Worm (Caenorhabditis elegans) whole organism, mixed stage, embryonic: Measurements from ENCODE around the gene rpoa-12.

Source experiments
- M03D4.4 ChIP-seq: sonication (generic microtip); optimal IDR thresholded peaks from 2 replicates; lab custom pipeline; 2017; ENCODE audit warnings: mild to moderate bottlenecking, missing genetic modification characterization, missing compliant biosample characterization
- blmp-1 ChIP-seq: fragments of 150-350 bp; optimal IDR thresholded peaks from 2 replicates; lab custom pipeline; 2014; ENCODE audit warnings: missing biosample characterization, missing genetic modification characterization
- ces-1 ChIP-seq: fragments of 150-350 bp; optimal IDR thresholded peaks from 2 replicates; lab custom pipeline; 2014; ENCODE audit warnings: missing biosample characterization, missing genetic modification reagents, missing genetic modification characterization
- drap-1 ChIP-seq: fragments of 200-800 bp; sonication (Bioruptor generic); optimal IDR thresholded peaks from 3 replicates; lab custom pipeline; 2018; ENCODE audit warnings: mild to moderate bottlenecking, missing genetic modification characterization, missing compliant biosample characterization
- elt-1 ChIP-seq: sonication (generic microtip); optimal IDR thresholded peaks from 2 replicates; lab custom pipeline; 2017; ENCODE audit warnings: missing genetic modification characterization, mild to moderate bottlenecking, missing compliant biosample characterization, antibody characterized with exemption, moderate library complexity, borderline replicate concordance; ENCODE audit not compliant: insufficient read depth
- elt-3 ChIP-seq: fragments of 150-350 bp; optimal IDR thresholded peaks from 2 replicates; lab custom pipeline; 2014; ENCODE audit warnings: missing biosample characterization, missing genetic modification characterization
- lin-13 ChIP-seq: fragments of 150-350 bp; optimal IDR thresholded peaks from 2 replicates; lab custom pipeline; 2014; ENCODE audit warnings: missing biosample characterization, missing genetic modification characterization
- lsy-2 ChIP-seq: fragments of 150-350 bp; optimal IDR thresholded peaks from 2 replicates; lab custom pipeline; 2014; ENCODE audit warnings: missing biosample characterization, missing genetic modification characterization
- nhr-12 ChIP-seq: fragments of 150-350 bp; optimal IDR thresholded peaks from 2 replicates; lab custom pipeline; 2014; ENCODE audit warnings: missing biosample characterization, missing genetic modification characterization
- nhr-76 ChIP-seq: sonication (generic microtip); optimal IDR thresholded peaks from 2 replicates; lab custom pipeline; 2017; ENCODE audit warnings: missing biosample characterization, missing genetic modification characterization
- pha-4 ChIP-seq: fragments of 150-350 bp; optimal IDR thresholded peaks from 2 replicates; lab custom pipeline; 2018; ENCODE audit warnings: missing biosample characterization, missing genetic modification reagents, missing genetic modification characterization
- snpc-4 ChIP-seq: fragments of 150-350 bp; optimal IDR thresholded peaks from 2 replicates; lab custom pipeline; 2014; ENCODE audit warnings: missing biosample characterization, missing genetic modification characterization
- unc-39 ChIP-seq: fragments of 150-350 bp; optimal IDR thresholded peaks from 2 replicates; lab custom pipeline; 2014; ENCODE audit warnings: missing biosample characterization, missing genetic modification characterization
- unc-62 ChIP-seq: fragments of 150-350 bp; optimal IDR thresholded peaks from 2 replicates; lab custom pipeline; 2014; ENCODE audit warnings: missing biosample characterization, missing genetic modification reagents, missing genetic modification characterization

- TF ChIP-seq pha-4 (tag; lab: Kevin White, UChicago) (no peak), ces-1 (no peak), unc-62 (GFP tag; lab: Kevin White, UChicago) (no peak), snpc-4 (no peak), M03D4.4 (tag; lab: Kevin White, UChicago) (no peak), elt-1 (tag; lab: Kevin White, UChicago) (no peak), nhr-12 (tag; lab: Kevin White, UChicago) (no peak), drap-1 (no peak), elt-3 (tag; lab: Kevin White, UChicago) (no peak), blmp-1 (no peak), unc-39 (tag; lab: Kevin White, UChicago) (no peak), lin-13 (tag; lab: Kevin White, UChicago) (no peak), lsy-2 (tag; lab: Kevin White, UChicago) (no peak), nhr-76 (no peak)
Measured at ce11 chrV:14378986-14379385, 44.1 kb downstream of the rpoa-12 start, which contains the start of gene npr-43.
